Fruit fly (Drosophila melanogaster) whole organism, embryonic: ENCODE results near the gene AANATL3.
A peak's percentile ranks its signal among the peaks of the same experiment; 100 is the strongest.

Experiments
- Ada2b ChIP-seq: fragments of 200-800 bp; sonication (Bioruptor generic); IDR thresholded peaks from 2 replicates; pipeline ENCODE4 v1.3.6; 2022; ENCODE audit warnings: missing biosample characterization, missing genetic modification characterization
- Awh ChIP-seq: fragments of 200-800 bp; sonication (Bioruptor generic); IDR thresholded peaks from 2 replicates; pipeline ENCODE4, ENCODE4 v1.3.6; 2022; ENCODE audit warnings: missing biosample characterization, missing genetic modification characterization
- Bdp1 ChIP-seq: fragments of 200-800 bp; sonication (Bioruptor generic); optimal IDR thresholded peaks from 3 replicates; lab custom pipeline; 2016; ENCODE audit warnings: missing biosample characterization, missing genetic modification characterization
- CG10209 ChIP-seq: fragments of 200-800 bp; sonication (Bioruptor generic); optimal IDR thresholded peaks from 3 replicates; lab custom pipeline; 2017; ENCODE audit warnings: missing biosample characterization, mild to moderate bottlenecking, missing genetic modification characterization, missing genetic modification reagents
- CG11560 ChIP-seq: fragments of 200-800 bp; sonication (Bioruptor generic); IDR thresholded peaks from 3 replicates; pipeline ENCODE4 v1.3.6; 2022; ENCODE audit warnings: missing biosample characterization, missing genetic modification characterization
- CG11695 ChIP-seq: fragments of 200-800 bp; sonication (Bioruptor generic); IDR thresholded peaks from 3 replicates; pipeline ENCODE4 v1.3.6; 2022; ENCODE audit warnings: missing biosample characterization, missing genetic modification characterization
- CG12744 ChIP-seq: fragments of 200-800 bp; sonication (Bioruptor generic); optimal IDR thresholded peaks from 2 replicates; lab custom pipeline; 2016; ENCODE audit warnings: missing biosample characterization, missing genetic modification characterization
- CG13775 ChIP-seq: fragments of 200-800 bp; sonication (Bioruptor generic); optimal IDR thresholded peaks from 3 replicates; lab custom pipeline; 2017; ENCODE audit warnings: missing biosample characterization, mild to moderate bottlenecking, missing genetic modification characterization
- CG15011 ChIP-seq: fragments of 200-800 bp; sonication (Bioruptor generic); optimal IDR thresholded peaks from 3 replicates; lab custom pipeline; 2018; ENCODE audit warnings: missing biosample characterization, mild to moderate bottlenecking, missing genetic modification characterization
- CG1603 ChIP-seq: fragments of 200-800 bp; sonication (Bioruptor generic); optimal IDR thresholded peaks from 2 replicates; lab custom pipeline; 2019; ENCODE audit warnings: missing biosample characterization, mild to moderate bottlenecking, missing genetic modification characterization, moderate library complexity
- CG1792 ChIP-seq: fragments of 200-800 bp; sonication (Bioruptor generic); optimal IDR thresholded peaks from 2 replicates; lab custom pipeline; 2016; ENCODE audit warnings: missing biosample characterization, missing genetic modification characterization
- CG30020 ChIP-seq: fragments of 200-800 bp; optimal IDR thresholded peaks from 2 replicates; lab custom pipeline; 2019; ENCODE audit warnings: missing biosample characterization, mild to moderate bottlenecking, missing genetic modification characterization, moderate library complexity
- CG32772 ChIP-seq: fragments of 200-800 bp; sonication (Bioruptor generic); IDR thresholded peaks from 2 replicates; pipeline ENCODE4 v1.3.6; 2022; ENCODE audit warnings: missing biosample characterization, missing genetic modification characterization
- CG3995 ChIP-seq: fragments of 200-800 bp; sonication (Bioruptor generic); optimal IDR thresholded peaks from 3 replicates; lab custom pipeline; 2016; ENCODE audit warnings: missing biosample characterization, missing genetic modification characterization
- CG6683 ChIP-seq: fragments of 200-800 bp; sonication (Bioruptor generic); optimal IDR thresholded peaks from 2 replicates; lab custom pipeline; 2017; ENCODE audit warnings: missing biosample characterization, mild to moderate bottlenecking, missing genetic modification characterization, missing genetic modification reagents
- CG6689 ChIP-seq: fragments of 200-800 bp; sonication (Bioruptor generic); IDR thresholded peaks from 2 replicates; pipeline ENCODE4 v1.3.6; 2022; ENCODE audit warnings: missing biosample characterization, missing genetic modification characterization
- CG7357 ChIP-seq: fragments of 200-800 bp; sonication (Bioruptor generic); IDR thresholded peaks from 3 replicates; pipeline ENCODE4 v1.3.6; 2022; ENCODE audit warnings: missing biosample characterization, missing genetic modification characterization
- CG9215 ChIP-seq: fragments of 200-800 bp; sonication (Bioruptor generic); IDR thresholded peaks from 2 replicates; pipeline ENCODE4 v1.3.6; 2022; ENCODE audit warnings: missing biosample characterization, missing genetic modification characterization
- Chrac-16 ChIP-seq: fragments of 200-800 bp; sonication (Bioruptor generic); optimal IDR thresholded peaks from 3 replicates; lab custom pipeline; 2016; ENCODE audit warnings: missing biosample characterization, missing genetic modification characterization
- Eip74EF ChIP-seq, 2 experiments: fragments of 200-800 bp in 1 of 2; fragments of >200 bp in 1 of 2; sonication (Bioruptor generic) in 1 of 2; optimal IDR thresholded peaks; 2 replicates each; lab custom pipeline; 2017 to 2019; ENCODE audit warnings: missing biosample characterization in 2 of 2, missing genetic modification characterization in 2 of 2, mild to moderate bottlenecking in 1 of 2, moderate library complexity in 1 of 2
- Hsf ChIP-seq: fragments of 200-800 bp; sonication (Bioruptor generic); optimal IDR thresholded peaks from 3 replicates; lab custom pipeline; 2016; ENCODE audit warnings: missing biosample characterization, missing genetic modification characterization
- Lhr ChIP-seq: fragments of 200-800 bp; sonication (Bioruptor generic); optimal IDR thresholded peaks from 3 replicates; lab custom pipeline; 2017; ENCODE audit warnings: mild to moderate bottlenecking, missing biosample characterization, missing genetic modification reagents, missing genetic modification characterization
- Neu2 ChIP-seq: fragments of 200-800 bp; sonication (Bioruptor generic); optimal IDR thresholded peaks from 3 replicates; lab custom pipeline; 2016; ENCODE audit warnings: missing biosample characterization, missing genetic modification characterization, borderline replicate concordance
- Side ChIP-seq: fragments of 200-800 bp; sonication (Bioruptor generic); optimal IDR thresholded peaks from 2 replicates; lab custom pipeline; 2016; ENCODE audit warnings: missing biosample characterization, missing genetic modification characterization
- Sin3A ChIP-seq: fragments of >200 bp; optimal IDR thresholded peaks from 2 replicates; lab custom pipeline; 2018
- Stat92E ChIP-seq, 3 experiments: fragments of >200 bp in 2 of 3; fragments of 200-800 bp in 1 of 3; sonication (Bioruptor generic) in 1 of 3; optimal IDR thresholded peaks; 2 replicates each; lab custom pipeline; 2017 to 2019; ENCODE audit warnings: missing biosample characterization in 3 of 3, missing genetic modification characterization in 3 of 3, mild to moderate bottlenecking in 1 of 3, moderate library complexity in 1 of 3
- Tbp ChIP-seq: fragments of >200 bp; optimal IDR thresholded peaks from 2 replicates; lab custom pipeline; 2018; ENCODE audit warnings: missing biosample characterization, missing genetic modification characterization
- Vsx1 ChIP-seq: fragments of 200-800 bp; sonication (Bioruptor generic); optimal IDR thresholded peaks from 2 replicates; lab custom pipeline; 2017; ENCODE audit warnings: missing biosample characterization, mild to moderate bottlenecking, missing genetic modification characterization, missing genetic modification reagents
- abd-A ChIP-seq: fragments of 200-800 bp; sonication (Bioruptor generic); optimal IDR thresholded peaks from 3 replicates; lab custom pipeline; 2019; ENCODE audit warnings: missing biosample characterization, mild to moderate bottlenecking, missing genetic modification characterization, moderate library complexity
- bab2 ChIP-seq: fragments of 200-800 bp; sonication (Bioruptor generic); optimal IDR thresholded peaks from 2 replicates; lab custom pipeline; 2016; ENCODE audit warnings: missing biosample characterization, missing genetic modification characterization
- crol ChIP-seq: fragments of 200-800 bp; sonication (Bioruptor generic); IDR thresholded peaks from 2 replicates; pipeline ENCODE4 v1.3.6; 2022; ENCODE audit warnings: missing biosample characterization, missing genetic modification characterization
- da ChIP-seq: fragments of 200-800 bp; sonication (Bioruptor generic); optimal IDR thresholded peaks from 2 replicates; lab custom pipeline; 2016; ENCODE audit warnings: missing biosample characterization, missing genetic modification characterization
- dan ChIP-seq: fragments of 200-800 bp; sonication (Bioruptor generic); IDR thresholded peaks from 2 replicates; pipeline ENCODE4 v1.3.6; 2022; ENCODE audit warnings: missing biosample characterization, missing genetic modification characterization
- ems ChIP-seq: fragments of 200-800 bp; sonication (Bioruptor generic); optimal IDR thresholded peaks from 3 replicates; lab custom pipeline; 2016; ENCODE audit warnings: missing biosample characterization, missing genetic modification characterization
- ewg ChIP-seq: fragments of 200-800 bp; sonication (Bioruptor generic); optimal IDR thresholded peaks from 3 replicates; lab custom pipeline; 2017; ENCODE audit warnings: mild to moderate bottlenecking, missing biosample characterization, missing genetic modification reagents, missing genetic modification characterization
- fd64A ChIP-seq: fragments of 200-800 bp; sonication (Bioruptor generic); optimal IDR thresholded peaks from 3 replicates; lab custom pipeline; 2018; ENCODE audit warnings: missing biosample characterization, mild to moderate bottlenecking, missing genetic modification characterization
- gem ChIP-seq: fragments of 200-800 bp; sonication (Bioruptor generic); optimal IDR thresholded peaks from 2 replicates; lab custom pipeline; 2019; ENCODE audit warnings: missing biosample characterization, mild to moderate bottlenecking, missing genetic modification characterization, moderate library complexity
- grn ChIP-seq: fragments of 200-800 bp; sonication (Bioruptor generic); optimal IDR thresholded peaks from 3 replicates; lab custom pipeline; 2017; ENCODE audit warnings: missing biosample characterization, missing genetic modification characterization
- gsb ChIP-seq: fragments of 200-800 bp; sonication (Bioruptor generic); IDR thresholded peaks from 2 replicates; pipeline ENCODE4 v1.3.6; 2022; ENCODE audit warnings: missing biosample characterization, missing genetic modification characterization
- ind ChIP-seq: fragments of 200-800 bp; sonication (Bioruptor generic); optimal IDR thresholded peaks from 3 replicates; lab custom pipeline; 2016; ENCODE audit warnings: missing biosample characterization, missing genetic modification characterization
- insv ChIP-seq, 2 experiments: fragments of 200-800 bp; sonication (Bioruptor generic); optimal IDR thresholded peaks; 3 replicates each; lab custom pipeline; 2016 to 2018; ENCODE audit warnings: missing biosample characterization in 2 of 2, missing genetic modification characterization in 2 of 2
- klu ChIP-seq: fragments of 200-800 bp; sonication (Bioruptor generic); IDR thresholded peaks from 2 replicates; pipeline ENCODE4 v1.3.6; 2022; ENCODE audit warnings: missing biosample characterization, missing genetic modification characterization
- kni ChIP-seq: fragments of 200-800 bp; sonication (Bioruptor generic); optimal IDR thresholded peaks from 3 replicates; lab custom pipeline; 2017; ENCODE audit warnings: mild to moderate bottlenecking, missing biosample characterization, missing genetic modification reagents, missing genetic modification characterization
- lbe ChIP-seq: fragments of 200-800 bp; sonication (Bioruptor generic); optimal IDR thresholded peaks from 2 replicates; lab custom pipeline; 2016; ENCODE audit warnings: missing biosample characterization, mild to moderate bottlenecking, missing genetic modification characterization
- maf-S ChIP-seq: fragments of 200-800 bp; sonication (Bioruptor generic); optimal IDR thresholded peaks from 2 replicates; lab custom pipeline; 2016; ENCODE audit warnings: missing biosample characterization, missing genetic modification characterization
- mam ChIP-seq: fragments of 200-800 bp; sonication (Bioruptor generic); optimal IDR thresholded peaks from 3 replicates; lab custom pipeline; 2016; ENCODE audit warnings: missing biosample characterization, missing genetic modification characterization
- mld ChIP-seq: fragments of 200-800 bp; sonication (Bioruptor generic); IDR thresholded peaks from 3 replicates; pipeline ENCODE4 v1.3.6; 2022; ENCODE audit warnings: missing biosample characterization, missing genetic modification characterization; ENCODE audit not compliant: partially characterized antibody
- nmo ChIP-seq: fragments of 200-800 bp; sonication (Bioruptor generic); optimal IDR thresholded peaks from 2 replicates; lab custom pipeline; 2018; ENCODE audit warnings: missing biosample characterization, mild to moderate bottlenecking, missing genetic modification characterization, moderate library complexity
- stwl ChIP-seq: fragments of 200-800 bp; sonication (Bioruptor generic); optimal IDR thresholded peaks from 3 replicates; lab custom pipeline; 2018; ENCODE audit warnings: missing biosample characterization, mild to moderate bottlenecking, missing genetic modification characterization, moderate library complexity
- toy ChIP-seq: fragments of 200-800 bp; sonication (Bioruptor generic); IDR thresholded peaks from 2 replicates; pipeline ENCODE4 v1.3.6; 2022; ENCODE audit warnings: missing biosample characterization, missing genetic modification characterization
- zen ChIP-seq: fragments of 200-800 bp; sonication (Bioruptor generic); optimal IDR thresholded peaks from 3 replicates; lab custom pipeline; 2018; ENCODE audit warnings: missing biosample characterization, mild to moderate bottlenecking, missing genetic modification characterization, moderate library complexity

The AANATL3 gene

dm6 chr2L:20075234-20075803 lies 49.7 kb upstream of the AANATL3 start, which contains the start of the genes pr and neb (continued):
- TF ChIP-seq CG10209, result peak; percentile 46
- TF ChIP-seq CG1603 (tag; lab: Kevin White, UChicago), result peak; percentile 76
- peak; percentile 11 for TF ChIP-seq ind (GFP tag; lab: Kevin White, UChicago)
- TF ChIP-seq CG6683 (GFP tag; lab: Kevin White, UChicago), result no peak
- TF ChIP-seq mam (GFP tag; lab: Kevin White, UChicago), result peak; percentile 4
- no peak for TF ChIP-seq CG9215 (GFP tag; lab: Robert Waterston, UW)
- no peak for TF ChIP-seq CG12744 (GFP tag; lab: Kevin White, UChicago)
- peak; percentile 70 for TF ChIP-seq Vsx1 (GFP tag; lab: Kevin White, UChicago)
- TF ChIP-seq zen (tag; lab: Kevin White, UChicago), result peak; percentile 15
- no peak for TF ChIP-seq toy
- TF ChIP-seq CG6689 (GFP tag; lab: Robert Waterston, UW), result 0 out of 2 replicates have a peak, but pooled peaks have one; percentile 20
- peak; percentile 25 for TF ChIP-seq Hsf (GFP tag; lab: Kevin White, UChicago)
- peak; percentile 45 for TF ChIP-seq CG30020 (tag; lab: Kevin White, UChicago)
- TF ChIP-seq CG15011 (GFP tag; lab: Kevin White, UChicago), result no peak
- peak; percentile 77 for TF ChIP-seq CG32772
- TF ChIP-seq maf-S (GFP tag; lab: Kevin White, UChicago), result peak; percentile 23
- no peak for TF ChIP-seq CG11560 (tag; lab: Robert Waterston, UW)
- TF ChIP-seq Neu2 (GFP tag; lab: Kevin White, UChicago), result no peak
- TF ChIP-seq fd64A (GFP tag; lab: Kevin White, UChicago), result no peak
- TF ChIP-seq Lhr, result peak; percentile 73
- TF ChIP-seq nmo, result peak; percentile 86
- no peak for TF ChIP-seq da (GFP tag; lab: Kevin White, UChicago)
- TF ChIP-seq mld (GFP tag; lab: Robert Waterston, UW), result no peak
- peak; percentile 96 for TF ChIP-seq CG3995 (GFP tag; lab: Kevin White, UChicago)
- no peak for TF ChIP-seq abd-A
- peak; percentile 52 for TF ChIP-seq stwl (tag; lab: Kevin White, UChicago)
- TF ChIP-seq Chrac-16 (GFP tag; lab: Kevin White, UChicago), result peak; percentile 57
- peak; percentile 47 for TF ChIP-seq CG13775 (GFP tag; lab: Kevin White, UChicago)
- TF ChIP-seq Side (GFP tag; lab: Kevin White, UChicago), result no peak
- peak; percentile 52 for TF ChIP-seq lbe
- TF ChIP-seq Tbp (GFP tag; lab: Kevin White, UChicago), result no peak
- TF ChIP-seq Ada2b (GFP tag; lab: Robert Waterston, UW), result peak; percentile 77
- TF ChIP-seq Eip74EF (GFP tag; optimal IDR thresholded peaks at IDR 0.05; lab: Kevin White, UChicago), result peak in 1 of 2 experiments; percentile 37
- no peak for TF ChIP-seq grn (GFP tag; lab: Kevin White, UChicago)
- no peak for TF ChIP-seq CG7357 (GFP tag; lab: Robert Waterston, UW)
- no peak for TF ChIP-seq CG1792 (GFP tag; lab: Kevin White, UChicago)
- peak in 1 of 2 experiments; percentile 0 for TF ChIP-seq insv (GFP tag; optimal IDR thresholded peaks at IDR 0.05; lab: Kevin White, UChicago)
- TF ChIP-seq klu (GFP tag; lab: Robert Waterston, UW), result peak; percentile 41; the same call in 1 of the 2 replicates
- peak; percentile 89 for TF ChIP-seq Sin3A (lab: Kevin White, UChicago)
- no peak for TF ChIP-seq gsb (GFP tag; lab: Robert Waterston, UW)
- peak; percentile 79 for TF ChIP-seq gem (tag; lab: Kevin White, UChicago)
- TF ChIP-seq dan (GFP tag; lab: Robert Waterston, UW), result no peak
- TF ChIP-seq bab2 (GFP tag; lab: Kevin White, UChicago), result peak; percentile 23
- TF ChIP-seq CG11695 (GFP tag; lab: Robert Waterston, UW), result no peak
- TF ChIP-seq crol (GFP tag; lab: Robert Waterston, UW), result no peak
- no peak for TF ChIP-seq Awh (GFP tag; lab: Robert Waterston, UW)
- TF ChIP-seq kni (GFP tag; lab: Kevin White, UChicago), result no peak
- TF ChIP-seq Bdp1, result peak; percentile 31
- no peak for TF ChIP-seq ems
- TF ChIP-seq ewg (GFP tag; lab: Kevin White, UChicago), result peak; percentile 26
- TF ChIP-seq Stat92E (GFP tag; optimal IDR thresholded peaks at IDR 0.05; lab: Kevin White, UChicago), result peak in 1 of 3 experiments; percentile 3
